Fruit fly (Drosophila melanogaster) whole organism, embryonic: Measurements from ENCODE around the gene Edg78E.

Source experiments
- CG15011 ChIP-seq: fragments of 200-800 bp; sonication (Bioruptor generic); optimal IDR thresholded peaks from 3 replicates; lab custom pipeline; 2018; ENCODE audit warnings: missing biosample characterization, mild to moderate bottlenecking, missing genetic modification characterization
- CkIIα-i1 ChIP-seq: fragments of 200-800 bp; sonication (Bioruptor generic); IDR thresholded peaks from 2 replicates; pipeline ENCODE4 v1.3.6; 2022; ENCODE audit warnings: missing biosample characterization, missing genetic modification characterization
- Gsc ChIP-seq: fragments of 200-800 bp; sonication (Bioruptor generic); IDR thresholded peaks from 2 replicates; pipeline ENCODE4 v1.3.6; 2022; ENCODE audit warnings: missing biosample characterization, missing genetic modification characterization
- dimm ChIP-seq: fragments of 200-800 bp; sonication (Bioruptor generic); IDR thresholded peaks from 2 replicates; pipeline ENCODE4 v1.3.6; 2022; ENCODE audit warnings: missing biosample characterization, missing genetic modification characterization
- dmrt11E ChIP-seq: fragments of 200-800 bp; sonication (Bioruptor generic); optimal IDR thresholded peaks from 3 replicates; lab custom pipeline; 2018; ENCODE audit warnings: missing biosample characterization, mild to moderate bottlenecking, missing genetic modification characterization, moderate library complexity
- luna ChIP-seq: fragments of 200-800 bp; sonication (Bioruptor generic); optimal IDR thresholded peaks from 2 replicates; lab custom pipeline; 2016; ENCODE audit warnings: missing biosample characterization, missing genetic modification characterization
- pan ChIP-seq, 4 experiments: fragments of >200 bp in 3 of 4; fragments of 200-800 bp in 1 of 4; sonication (Bioruptor generic) in 1 of 4; optimal IDR thresholded peaks in 3 of 4; IDR thresholded peaks in 1 of 4; 2 replicates each; pipeline versions ENCODE4 v1.3.6 to Lab custom; 2017 to 2022; ENCODE audit warnings: missing biosample characterization in 2 of 4, missing genetic modification characterization in 2 of 4, mixed read lengths in 1 of 4
- peb ChIP-seq: fragments of 200-800 bp; sonication (Bioruptor generic); IDR thresholded peaks from 2 replicates; pipeline ENCODE4 v1.3.6; 2022; ENCODE audit warnings: missing biosample characterization, missing genetic modification characterization
- row ChIP-seq: fragments of 200-800 bp; sonication (Bioruptor generic); IDR thresholded peaks from 3 replicates; pipeline ENCODE4 v1.3.6; 2022; ENCODE audit warnings: missing biosample characterization, missing genetic modification characterization
- stc ChIP-seq: fragments of 200-800 bp; sonication (Bioruptor generic); IDR thresholded peaks from 2 replicates; pipeline ENCODE4 v1.3.6; 2022; ENCODE audit warnings: missing biosample characterization, missing genetic modification characterization
- trem ChIP-seq: fragments of 200-800 bp; optimal IDR thresholded peaks from 3 replicates; lab custom pipeline; 2019; ENCODE audit warnings: missing biosample characterization, mild to moderate bottlenecking, missing genetic modification characterization, moderate library complexity

dm6 chr3L:21298375-21298774, 772 bp upstream of the Edg78E start, which contains the start of gene CG43702:
- TF ChIP-seq dimm (GFP tag; lab: Robert Waterston, UW) (no peak), row (GFP tag; lab: Robert Waterston, UW) (no peak), Gsc (GFP tag; lab: Robert Waterston, UW) (no peak), pan (optimal IDR thresholded peaks at IDR 0.05; lab: Kevin White, UChicago) (no peak), pan (GFP tag; optimal IDR thresholded peaks at IDR 0.05 in 1 of 2, IDR thresholded peaks at IDR 0.05 in 1 of 2) (no peak), peb (GFP tag; lab: Robert Waterston, UW) (no peak), trem (tag; lab: Kevin White, UChicago) (no peak), dmrt11E (tag; lab: Kevin White, UChicago) (no peak), luna (GFP tag; lab: Kevin White, UChicago) (no peak), CG15011 (GFP tag; lab: Kevin White, UChicago) (no peak), CkIIα-i1 (GFP tag; lab: Robert Waterston, UW) (no peak), stc (no peak)
